Fruit fly (Drosophila melanogaster) whole organism, adult: ENCODE data around the gene CG6026.
A peak's percentile ranks its signal among the peaks of the same experiment; 100 is the strongest.

Experiments used
- CG11617 ChIP-seq: fragments of 200-800 bp; sonication (Bioruptor generic); optimal IDR thresholded peaks from 2 replicates; lab custom pipeline; 2017; ENCODE audit warnings: mild to moderate bottlenecking, missing biosample characterization, missing genetic modification reagents, missing genetic modification characterization
- CG12768 ChIP-seq: fragments of 200-800 bp; sonication (Bioruptor generic); optimal IDR thresholded peaks from 2 replicates; lab custom pipeline; 2017; ENCODE audit warnings: missing biosample characterization, missing genetic modification characterization, mild to moderate bottlenecking, moderate library complexity, missing genetic modification reagents
- CG14711 ChIP-seq: fragments of 200-800 bp; sonication (Bioruptor generic); optimal IDR thresholded peaks from 2 replicates; lab custom pipeline; 2018; ENCODE audit warnings: missing biosample characterization, mild to moderate bottlenecking, missing genetic modification characterization, moderate library complexity
- CG1620 ChIP-seq: fragments of 200-800 bp; sonication (Bioruptor generic); optimal IDR thresholded peaks from 2 replicates; lab custom pipeline; 2016; ENCODE audit warnings: missing biosample characterization, missing genetic modification characterization
- CG33017 ChIP-seq: fragments of 200-800 bp; sonication (Bioruptor generic); optimal IDR thresholded peaks from 2 replicates; lab custom pipeline; 2018; ENCODE audit warnings: missing biosample characterization, mild to moderate bottlenecking, missing genetic modification characterization, moderate library complexity
- CG5204 ChIP-seq: fragments of 200-800 bp; sonication (Bioruptor generic); optimal IDR thresholded peaks from 2 replicates; lab custom pipeline; 2016; ENCODE audit warnings: missing biosample characterization, missing genetic modification characterization
- CG7045 ChIP-seq: fragments of 200-800 bp; sonication (Bioruptor generic); optimal IDR thresholded peaks from 2 replicates; lab custom pipeline; 2017; ENCODE audit warnings: missing biosample characterization, mild to moderate bottlenecking, missing genetic modification characterization
- CG7101 ChIP-seq: fragments of 200-800 bp; sonication (Bioruptor generic); optimal IDR thresholded peaks from 2 replicates; lab custom pipeline; 2018; ENCODE audit warnings: missing biosample characterization, mild to moderate bottlenecking, missing genetic modification characterization, moderate library complexity
- Clk ChIP-seq: fragments of 200-800 bp; sonication (Bioruptor generic); optimal IDR thresholded peaks from 2 replicates; lab custom pipeline; 2017; ENCODE audit warnings: missing biosample characterization, missing genetic modification characterization
- Crg-1 ChIP-seq: fragments of 200-800 bp; sonication (Bioruptor generic); optimal IDR thresholded peaks from 2 replicates; lab custom pipeline; 2016; ENCODE audit warnings: missing biosample characterization, missing genetic modification characterization
- Hr96 ChIP-seq: fragments of 200-800 bp; sonication (Bioruptor generic); optimal IDR thresholded peaks from 2 replicates; lab custom pipeline; 2016; ENCODE audit warnings: missing biosample characterization, missing genetic modification characterization
- Mnt ChIP-seq: fragments of 200-800 bp; sonication (Bioruptor generic); optimal IDR thresholded peaks from 2 replicates; lab custom pipeline; 2016; ENCODE audit warnings: missing biosample characterization, mild to moderate bottlenecking, missing genetic modification characterization
- bab1 ChIP-seq: fragments of 200-800 bp; sonication (Bioruptor generic); optimal IDR thresholded peaks from 3 replicates; lab custom pipeline; 2019; ENCODE audit warnings: missing biosample characterization, mild to moderate bottlenecking, missing genetic modification characterization, moderate library complexity
- cic ChIP-seq: fragments of 200-800 bp; sonication (Bioruptor generic); optimal IDR thresholded peaks from 2 replicates; lab custom pipeline; 2017; ENCODE audit warnings: missing biosample characterization, mild to moderate bottlenecking, missing genetic modification characterization, moderate library complexity
- cnc ChIP-seq, 2 experiments: fragments of >200 bp; optimal IDR thresholded peaks; 2 replicates each; lab custom pipeline; 2017
- kay ChIP-seq: fragments of 200-800 bp; sonication (Bioruptor generic); peaks from one replicate; lab custom pipeline; 2016; ENCODE audit warnings: missing biosample characterization, missing genetic modification characterization, borderline replicate concordance
- ovo ChIP-seq: fragments of 200-800 bp; sonication (Bioruptor generic); optimal IDR thresholded peaks from 2 replicates; lab custom pipeline; 2016; ENCODE audit warnings: missing biosample characterization, missing genetic modification characterization
- pad ChIP-seq: fragments of 200-800 bp; sonication (Bioruptor generic); optimal IDR thresholded peaks from 3 replicates; lab custom pipeline; 2017; ENCODE audit warnings: missing biosample characterization, missing genetic modification characterization, mild to moderate bottlenecking, moderate library complexity, missing genetic modification reagents
- tj ChIP-seq: fragments of 200-800 bp; sonication (Bioruptor generic); optimal IDR thresholded peaks from 3 replicates; lab custom pipeline; 2017; ENCODE audit warnings: missing biosample characterization, mild to moderate bottlenecking, missing genetic modification characterization, moderate library complexity
- toe ChIP-seq: fragments of 200-800 bp; sonication (Bioruptor generic); optimal IDR thresholded peaks from 2 replicates; lab custom pipeline; 2016; ENCODE audit warnings: missing biosample characterization, missing genetic modification characterization

Gene CG6026

dm6 chr3R:18995556-18996272, 37.6 kb upstream of the CG6026 start:
- TF ChIP-seq kay (peak; percentile 18), cic (GFP tag; lab: Kevin White, UChicago) (no peak), toe (GFP tag; lab: Kevin White, UChicago) (no peak), CG33017 (no peak)

- peak; percentile 20 for TF ChIP-seq ovo (GFP tag; lab: Kevin White, UChicago)
- no peak for TF ChIP-seq CG5204 (GFP tag; lab: Kevin White, UChicago)
- no peak for TF ChIP-seq CG7045 (GFP tag; lab: Kevin White, UChicago)
- TF ChIP-seq kay, result peak; percentile 43
- TF ChIP-seq CG14711 (tag; lab: Kevin White, UChicago), result no peak
- no peak for TF ChIP-seq bab1 (GFP tag; lab: Kevin White, UChicago)
- no peak for TF ChIP-seq Crg-1 (GFP tag; lab: Kevin White, UChicago)
- TF ChIP-seq cnc (optimal IDR thresholded peaks at IDR 0.05; lab: Kevin White, UChicago), result no peak
- TF ChIP-seq Clk (GFP tag; lab: Kevin White, UChicago), result no peak
- TF ChIP-seq CG7101 (tag; lab: Kevin White, UChicago), result peak; percentile 23
- TF ChIP-seq CG12768 (GFP tag; lab: Kevin White, UChicago), result no peak
- no peak for TF ChIP-seq pad (GFP tag; lab: Kevin White, UChicago)
- TF ChIP-seq Mnt (GFP tag; lab: Kevin White, UChicago), result no peak
- no peak for TF ChIP-seq Hr96 (GFP tag; lab: Kevin White, UChicago)
- TF ChIP-seq CG11617 (GFP tag; lab: Kevin White, UChicago), result peak; percentile 13
- no peak for TF ChIP-seq CG33017
- TF ChIP-seq CG1620, result no peak
- no peak for TF ChIP-seq tj (GFP tag; lab: Kevin White, UChicago)
- TF ChIP-seq toe (GFP tag; lab: Kevin White, UChicago), result no peak
- no peak for TF ChIP-seq cic (GFP tag; lab: Kevin White, UChicago)
These were observed 35.7 kb upstream of the CG6026 start for dm6 chr3R:18997388-18998287.

dm6 chr3R:18998370-18998769, 35.0 kb upstream of the CG6026 start:
- TF ChIP-seq Mnt (GFP tag; lab: Kevin White, UChicago) (no peak), CG7101 (tag; lab: Kevin White, UChicago) (no peak), CG12768 (GFP tag; lab: Kevin White, UChicago) (no peak), bab1 (GFP tag; lab: Kevin White, UChicago) (no peak)

dm6 chr3R:18999906-19000451, 33.4 kb upstream of the CG6026 start:
- TF ChIP-seq pad (GFP tag; lab: Kevin White, UChicago), result no peak
- TF ChIP-seq ovo (GFP tag; lab: Kevin White, UChicago), result no peak
- no peak for TF ChIP-seq Mnt (GFP tag; lab: Kevin White, UChicago)

- no peak for TF ChIP-seq Crg-1 (GFP tag; lab: Kevin White, UChicago)
- no peak for TF ChIP-seq cnc (optimal IDR thresholded peaks at IDR 0.05; lab: Kevin White, UChicago)
- TF ChIP-seq bab1 (GFP tag; lab: Kevin White, UChicago), result no peak
- no peak for TF ChIP-seq CG5204 (GFP tag; lab: Kevin White, UChicago)
- no peak for TF ChIP-seq tj (GFP tag; lab: Kevin White, UChicago)
- no peak for TF ChIP-seq CG7101 (tag; lab: Kevin White, UChicago)
- no peak for TF ChIP-seq CG33017
- TF ChIP-seq CG12768 (GFP tag; lab: Kevin White, UChicago), result no peak
- TF ChIP-seq CG14711 (tag; lab: Kevin White, UChicago), result no peak
- TF ChIP-seq cic (GFP tag; lab: Kevin White, UChicago), result no peak
- no peak for TF ChIP-seq toe (GFP tag; lab: Kevin White, UChicago)
- no peak for TF ChIP-seq CG7045 (GFP tag; lab: Kevin White, UChicago)
- no peak for TF ChIP-seq Clk (GFP tag; lab: Kevin White, UChicago)
- no peak for TF ChIP-seq pad (GFP tag; lab: Kevin White, UChicago)
- TF ChIP-seq CG11617 (GFP tag; lab: Kevin White, UChicago), result no peak
- TF ChIP-seq Mnt (GFP tag; lab: Kevin White, UChicago), result no peak
- TF ChIP-seq kay, result no peak
- no peak for TF ChIP-seq CG1620
- TF ChIP-seq Hr96 (GFP tag; lab: Kevin White, UChicago), result no peak
These were observed 31.6 kb upstream of the CG6026 start for dm6 chr3R:19001701-19002100.

dm6 chr3R:19010923-19011322, 22.4 kb upstream of the CG6026 start:
- TF ChIP-seq CG11617 (GFP tag; lab: Kevin White, UChicago) (no peak), cnc (optimal IDR thresholded peaks at IDR 0.05; lab: Kevin White, UChicago) (no peak), cic (GFP tag; lab: Kevin White, UChicago) (no peak), ovo (GFP tag; lab: Kevin White, UChicago) (no peak), CG12768 (GFP tag; lab: Kevin White, UChicago) (no peak), toe (GFP tag; lab: Kevin White, UChicago) (no peak), Clk (GFP tag; lab: Kevin White, UChicago) (no peak)
